Worm (Caenorhabditis elegans) whole organism, mixed stage, embryonic: ENCODE data around the gene lim-4.

Experiments used
- elt-1 ChIP-seq: sonication (generic microtip); optimal IDR thresholded peaks from 2 replicates; lab custom pipeline; 2017; ENCODE audit warnings: missing genetic modification characterization, mild to moderate bottlenecking, missing compliant biosample characterization, antibody characterized with exemption, moderate library complexity, borderline replicate concordance; ENCODE audit not compliant: insufficient read depth
- lsy-2 ChIP-seq: fragments of 150-350 bp; optimal IDR thresholded peaks from 2 replicates; lab custom pipeline; 2014; ENCODE audit warnings: missing biosample characterization, missing genetic modification characterization
- mep-1 ChIP-seq: fragments of 150-350 bp; optimal IDR thresholded peaks from 2 replicates; lab custom pipeline; 2017; ENCODE audit warnings: missing biosample characterization, missing genetic modification reagents, missing genetic modification characterization, inconsistent platforms
- nhr-12 ChIP-seq: fragments of 150-350 bp; optimal IDR thresholded peaks from 2 replicates; lab custom pipeline; 2014; ENCODE audit warnings: missing biosample characterization, missing genetic modification characterization
- pha-4 ChIP-seq: fragments of 150-350 bp; optimal IDR thresholded peaks from 2 replicates; lab custom pipeline; 2018; ENCODE audit warnings: missing biosample characterization, missing genetic modification reagents, missing genetic modification characterization
- snpc-4 ChIP-seq: fragments of 150-350 bp; optimal IDR thresholded peaks from 2 replicates; lab custom pipeline; 2014; ENCODE audit warnings: missing biosample characterization, missing genetic modification characterization
- unc-120 ChIP-seq: sonication (generic microtip); optimal IDR thresholded peaks from 2 replicates; lab custom pipeline; 2017; ENCODE audit warnings: missing genetic modification characterization, missing compliant biosample characterization; ENCODE audit not compliant: poor library complexity, severe bottlenecking
- unc-39 ChIP-seq: fragments of 150-350 bp; optimal IDR thresholded peaks from 2 replicates; lab custom pipeline; 2014; ENCODE audit warnings: missing biosample characterization, missing genetic modification characterization
- zip-8 ChIP-seq: fragments of 150-350 bp; optimal IDR thresholded peaks from 2 replicates; lab custom pipeline; 2014; ENCODE audit warnings: missing biosample characterization, missing genetic modification characterization

ce11 chrX:3920101-3920500, 46.8 kb upstream of the lim-4 start, which contains the start of gene T22B2.2:
- no peak for TF ChIP-seq zip-8
- TF ChIP-seq snpc-4 (tag; lab: Kevin White, UChicago): no peak
- TF ChIP-seq pha-4 (tag; lab: Kevin White, UChicago): no peak
- TF ChIP-seq lsy-2: no peak
- no peak for TF ChIP-seq unc-39 (tag; lab: Kevin White, UChicago)
- no peak for TF ChIP-seq mep-1
- TF ChIP-seq unc-120 (tag; lab: Kevin White, UChicago): no peak
- no peak for TF ChIP-seq nhr-12 (tag; lab: Kevin White, UChicago)
- TF ChIP-seq elt-1 (tag; lab: Kevin White, UChicago): no peak
